Fruit fly (Drosophila melanogaster) whole organism, embryonic: ENCODE data around the gene yellow-e2.

Experiments used
- ATbp ChIP-seq: fragments of 200-800 bp; sonication (Bioruptor generic); optimal IDR thresholded peaks from 2 replicates; lab custom pipeline; 2017; ENCODE audit warnings: missing biosample characterization, mild to moderate bottlenecking, missing genetic modification characterization, missing genetic modification reagents
- Awh ChIP-seq: fragments of 200-800 bp; sonication (Bioruptor generic); IDR thresholded peaks from 2 replicates; pipeline ENCODE4, ENCODE4 v1.3.6; 2022; ENCODE audit warnings: missing biosample characterization, missing genetic modification characterization
- Bdp1 ChIP-seq: fragments of 200-800 bp; sonication (Bioruptor generic); optimal IDR thresholded peaks from 3 replicates; lab custom pipeline; 2016; ENCODE audit warnings: missing biosample characterization, missing genetic modification characterization
- CG11695 ChIP-seq: fragments of 200-800 bp; sonication (Bioruptor generic); IDR thresholded peaks from 3 replicates; pipeline ENCODE4 v1.3.6; 2022; ENCODE audit warnings: missing biosample characterization, missing genetic modification characterization
- CG13123 ChIP-seq: fragments of 200-800 bp; sonication (Bioruptor generic); optimal IDR thresholded peaks from 2 replicates; lab custom pipeline; 2016; ENCODE audit warnings: missing biosample characterization, missing genetic modification characterization
- CG13775 ChIP-seq: fragments of 200-800 bp; sonication (Bioruptor generic); optimal IDR thresholded peaks from 3 replicates; lab custom pipeline; 2017; ENCODE audit warnings: missing biosample characterization, mild to moderate bottlenecking, missing genetic modification characterization
- CG14860 ChIP-seq: fragments of 200-800 bp; sonication (Bioruptor generic); IDR thresholded peaks from 3 replicates; pipeline ENCODE4 v1.3.6; 2022; ENCODE audit warnings: missing biosample characterization, missing genetic modification characterization; ENCODE audit not compliant: partially characterized antibody
- CG1529 ChIP-seq: fragments of 200-800 bp; sonication (Bioruptor generic); optimal IDR thresholded peaks from 3 replicates; lab custom pipeline; 2018; ENCODE audit warnings: missing biosample characterization, missing genetic modification characterization
- CG15696 ChIP-seq: fragments of 200-800 bp; sonication (Bioruptor generic); optimal IDR thresholded peaks from 2 replicates; lab custom pipeline; 2019; ENCODE audit warnings: missing biosample characterization, mild to moderate bottlenecking, missing genetic modification characterization, moderate library complexity
- CG16813 ChIP-seq: fragments of 200-800 bp; sonication (Bioruptor generic); IDR thresholded peaks from 3 replicates; pipeline ENCODE4 v1.3.6; 2022; ENCODE audit warnings: missing biosample characterization, missing genetic modification characterization; ENCODE audit not compliant: partially characterized antibody
- CG3065 ChIP-seq: fragments of 200-800 bp; sonication (Bioruptor generic); optimal IDR thresholded peaks from 2 replicates; lab custom pipeline; 2016; ENCODE audit warnings: missing biosample characterization, missing genetic modification characterization
- CG3163 ChIP-seq: fragments of 200-800 bp; sonication (Bioruptor generic); optimal IDR thresholded peaks from 3 replicates; lab custom pipeline; 2016; ENCODE audit warnings: missing biosample characterization, missing genetic modification characterization
- CG43689 ChIP-seq: fragments of 200-800 bp; sonication (Bioruptor generic); IDR thresholded peaks from 2 replicates; pipeline ENCODE4 v1.3.6; 2022; ENCODE audit warnings: missing biosample characterization, missing genetic modification characterization
- CG4730 ChIP-seq: fragments of 200-800 bp; sonication (Bioruptor generic); IDR thresholded peaks from 2 replicates; pipeline ENCODE4 v1.3.6; 2022; ENCODE audit warnings: missing biosample characterization, missing genetic modification characterization
- CG5180 ChIP-seq: fragments of 200-800 bp; sonication (Bioruptor generic); optimal IDR thresholded peaks from 3 replicates; lab custom pipeline; 2017; ENCODE audit warnings: missing biosample characterization, missing genetic modification characterization, mild to moderate bottlenecking, moderate library complexity, missing genetic modification reagents
- CG7372 ChIP-seq: fragments of 200-800 bp; sonication (Bioruptor generic); IDR thresholded peaks from 2 replicates; pipeline ENCODE4 v1.3.6; 2022; ENCODE audit warnings: missing biosample characterization, missing genetic modification characterization
- CG9437 ChIP-seq: fragments of 200-800 bp; sonication (Bioruptor generic); optimal IDR thresholded peaks from 2 replicates; lab custom pipeline; 2018; ENCODE audit warnings: missing biosample characterization, mild to moderate bottlenecking, missing genetic modification characterization
- CG9876 ChIP-seq: fragments of 200-800 bp; sonication (Bioruptor generic); optimal IDR thresholded peaks from 2 replicates; lab custom pipeline; 2016; ENCODE audit warnings: missing biosample characterization, missing genetic modification characterization
- HLH4C ChIP-seq: fragments of 200-800 bp; sonication (Bioruptor generic); IDR thresholded peaks from 3 replicates; pipeline ENCODE4 v1.3.6; 2022; ENCODE audit warnings: missing biosample characterization, missing genetic modification characterization; ENCODE audit not compliant: partially characterized antibody
- Hr3 ChIP-seq: fragments of 200-800 bp; sonication (Bioruptor generic); optimal IDR thresholded peaks from 3 replicates; lab custom pipeline; 2016; ENCODE audit warnings: missing biosample characterization, missing genetic modification characterization
- Med ChIP-seq: fragments of 200-800 bp; sonication (Bioruptor generic); peaks from one replicate; lab custom pipeline; 2016; ENCODE audit warnings: missing biosample characterization, missing genetic modification characterization, mild to moderate bottlenecking, inconsistent platforms, moderate library complexity
- Meics ChIP-seq: fragments of 200-800 bp; sonication (Bioruptor generic); optimal IDR thresholded peaks from 2 replicates; lab custom pipeline; 2017; ENCODE audit warnings: missing biosample characterization, mild to moderate bottlenecking, missing genetic modification characterization
- Neu2 ChIP-seq: fragments of 200-800 bp; sonication (Bioruptor generic); optimal IDR thresholded peaks from 3 replicates; lab custom pipeline; 2016; ENCODE audit warnings: missing biosample characterization, missing genetic modification characterization, borderline replicate concordance
- Oaz ChIP-seq: fragments of 200-800 bp; sonication (Bioruptor generic); IDR thresholded peaks from 2 replicates; pipeline ENCODE4 v1.3.6; 2022; ENCODE audit warnings: missing biosample characterization, missing genetic modification characterization
- Sin3A ChIP-seq: fragments of >200 bp; optimal IDR thresholded peaks from 2 replicates; lab custom pipeline; 2018
- aop ChIP-seq: fragments of 200-800 bp; sonication (Bioruptor generic); IDR thresholded peaks from 2 replicates; pipeline ENCODE4 v1.3.6; 2022; ENCODE audit warnings: missing biosample characterization, missing genetic modification characterization
- bigmax ChIP-seq: fragments of 200-800 bp; sonication (Bioruptor generic); optimal IDR thresholded peaks from 2 replicates; lab custom pipeline; 2018; ENCODE audit warnings: missing biosample characterization, mild to moderate bottlenecking, missing genetic modification characterization
- caup ChIP-seq: fragments of 200-800 bp; sonication (Bioruptor generic); optimal IDR thresholded peaks from 3 replicates; lab custom pipeline; 2017; ENCODE audit warnings: missing biosample characterization, mild to moderate bottlenecking, missing genetic modification characterization, moderate library complexity; ENCODE audit not compliant: severe bottlenecking
- eve ChIP-seq, 2 experiments: fragments of >200 bp; optimal IDR thresholded peaks; 2 replicates each; lab custom pipeline; 2017; ENCODE audit warnings: missing biosample characterization in 2 of 2, missing genetic modification characterization in 2 of 2
- exex ChIP-seq: fragments of 200-800 bp; sonication (Bioruptor generic); optimal IDR thresholded peaks from 4 replicates; lab custom pipeline; 2018; ENCODE audit warnings: missing biosample characterization, mild to moderate bottlenecking, missing genetic modification characterization, moderate library complexity
- fru ChIP-seq: fragments of >200 bp; optimal IDR thresholded peaks from 2 replicates; lab custom pipeline; 2017
- her ChIP-seq: fragments of 200-800 bp; sonication (Bioruptor generic); optimal IDR thresholded peaks from 2 replicates; lab custom pipeline; 2016; ENCODE audit warnings: missing biosample characterization, missing genetic modification characterization
- nau ChIP-seq: fragments of 200-800 bp; sonication (Bioruptor generic); optimal IDR thresholded peaks from 3 replicates; lab custom pipeline; 2017; ENCODE audit warnings: missing biosample characterization, mild to moderate bottlenecking, missing genetic modification characterization, missing genetic modification reagents
- pan ChIP-seq, 4 experiments: fragments of >200 bp in 3 of 4; fragments of 200-800 bp in 1 of 4; sonication (Bioruptor generic) in 1 of 4; optimal IDR thresholded peaks in 3 of 4; IDR thresholded peaks in 1 of 4; 2 replicates each; pipeline versions ENCODE4 v1.3.6 to Lab custom; 2017 to 2022; ENCODE audit warnings: missing biosample characterization in 2 of 4, missing genetic modification characterization in 2 of 4, mixed read lengths in 1 of 4
- peb ChIP-seq: fragments of 200-800 bp; sonication (Bioruptor generic); IDR thresholded peaks from 2 replicates; pipeline ENCODE4 v1.3.6; 2022; ENCODE audit warnings: missing biosample characterization, missing genetic modification characterization
- prd ChIP-seq, 3 experiments: fragments of >200 bp in 2 of 3; fragments of 200-800 bp in 1 of 3; sonication (Bioruptor generic) in 1 of 3; optimal IDR thresholded peaks in 2 of 3; IDR thresholded peaks in 1 of 3; 2 replicates in 2 of 3; 3 replicates in 1 of 3; pipeline versions ENCODE4 v1.3.6 to Lab custom; 2017 to 2022; ENCODE audit warnings: missing biosample characterization in 1 of 3, missing genetic modification characterization in 1 of 3
- sens ChIP-seq: fragments of 200-800 bp; sonication (Bioruptor generic); peaks from one replicate; lab custom pipeline; 2016; ENCODE audit warnings: missing biosample characterization, missing genetic modification characterization
- tx ChIP-seq: fragments of 200-800 bp; sonication (Bioruptor generic); optimal IDR thresholded peaks from 2 replicates; lab custom pipeline; 2016; ENCODE audit warnings: missing biosample characterization, missing genetic modification characterization
- vfl ChIP-seq: fragments of 200-800 bp; sonication (Bioruptor generic); optimal IDR thresholded peaks from 2 replicates; lab custom pipeline; 2016; ENCODE audit warnings: missing biosample characterization, missing genetic modification characterization

Gene yellow-e2

dm6 chr3R:13364175-13365174 lies 42.3 kb downstream of the yellow-e2 start, which contains the start of gene Dic1 (continued):
- TF ChIP-seq CG5180 (GFP tag; lab: Kevin White, UChicago) (peak; percentile 92), Bdp1 (GFP tag; lab: Kevin White, UChicago) (peak; percentile 85), CG15696 (tag; lab: Kevin White, UChicago) (peak; percentile 93), caup (GFP tag; lab: Kevin White, UChicago) (peak; percentile 97), CG16813 (GFP tag; lab: Robert Waterston, UW) (no peak), Meics (GFP tag; lab: Kevin White, UChicago) (peak; percentile 98), CG43689 (GFP tag; lab: Robert Waterston, UW) (peak; percentile 70; the same call in 1 of the 2 replicates), peb (GFP tag; lab: Robert Waterston, UW) (no peak; the same call in 1 of the 2 replicates)
- TF ChIP-seq, all 482 proteins: peak for 437

dm6 chr3R:13363347-13363994 lies 43.3 kb downstream of the yellow-e2 start:
- TF ChIP-seq HLH4C (GFP tag; lab: Robert Waterston, UW), result 0 out of 3 replicates have a peak, but pooled peaks have one; percentile 44
- peak; percentile 23 for TF ChIP-seq Med (GFP tag; lab: Kevin White, UChicago)
- no peak for TF ChIP-seq CG11695 (GFP tag; lab: Robert Waterston, UW)
- TF ChIP-seq Bdp1 (GFP tag; lab: Kevin White, UChicago), result peak; percentile 96
- peak in 1 of 2 experiments; percentile 80 for TF ChIP-seq eve (GFP tag; optimal IDR thresholded peaks at IDR 0.05; lab: Kevin White, UChicago)
- TF ChIP-seq Hr3 (GFP tag; lab: Kevin White, UChicago), result no peak
- TF ChIP-seq ATbp (GFP tag; lab: Kevin White, UChicago), result no peak

DNA sequence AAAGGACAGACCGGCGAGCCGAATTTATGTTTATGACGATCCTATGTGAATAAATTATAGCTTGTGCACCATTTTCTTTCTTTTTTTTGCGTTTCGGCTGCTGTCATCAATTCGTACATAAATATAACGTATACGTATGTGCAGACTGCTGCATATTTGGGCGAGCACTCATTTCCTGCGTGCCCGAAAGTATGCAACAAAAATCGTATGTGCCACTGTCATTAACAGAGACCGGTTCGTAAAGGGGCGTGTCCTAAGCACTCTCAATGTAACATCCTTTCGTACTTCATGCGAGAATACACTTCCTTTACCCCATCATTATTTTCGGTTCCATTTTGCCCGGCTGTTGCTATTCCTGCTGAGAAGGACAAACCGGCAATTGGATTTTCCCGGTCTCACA lies 46.7 kb downstream of the yellow-e2 start:
- no peak for TF ChIP-seq Sin3A
- TF ChIP-seq exex (tag; lab: Kevin White, UChicago), result no peak
- TF ChIP-seq prd (optimal IDR thresholded peaks at IDR 0.05; lab: Kevin White, UChicago), result no peak
- no peak for TF ChIP-seq prd (GFP tag; IDR thresholded peaks at IDR 0.05; lab: Robert Waterston, UW)
- TF ChIP-seq her, result no peak
- TF ChIP-seq CG9876, result no peak
- TF ChIP-seq CG4730, result no peak
- no peak for TF ChIP-seq fru (lab: Kevin White, UChicago)
- TF ChIP-seq Oaz (GFP tag; lab: Robert Waterston, UW), result no peak
- TF ChIP-seq vfl, result no peak
- TF ChIP-seq CG13775, result no peak
- TF ChIP-seq CG1529 (GFP tag; lab: Kevin White, UChicago), result no peak
- no peak for TF ChIP-seq Awh (GFP tag; lab: Robert Waterston, UW)
- TF ChIP-seq Med (GFP tag; lab: Kevin White, UChicago), result peak; percentile 61
- TF ChIP-seq CG7372, result peak; percentile 60; the same call in 1 of the 2 replicates
- TF ChIP-seq CG13123 (GFP tag; lab: Kevin White, UChicago), result no peak
- no peak for TF ChIP-seq CG3163 (GFP tag; lab: Kevin White, UChicago)
- no peak for TF ChIP-seq bigmax (GFP tag; lab: Kevin White, UChicago)
- no peak for TF ChIP-seq nau (GFP tag; lab: Kevin White, UChicago)
- TF ChIP-seq Neu2, result no peak
- TF ChIP-seq CG14860 (GFP tag; lab: Robert Waterston, UW), result no peak
- TF ChIP-seq tx (GFP tag; lab: Kevin White, UChicago), result no peak
- TF ChIP-seq pan (optimal IDR thresholded peaks at IDR 0.05; lab: Kevin White, UChicago), result no peak
- no peak for TF ChIP-seq pan (GFP tag; optimal IDR thresholded peaks at IDR 0.05 in 1 of 2, IDR thresholded peaks at IDR 0.05 in 1 of 2)
- TF ChIP-seq CG3065 (GFP tag; lab: Kevin White, UChicago), result peak; percentile 30
- TF ChIP-seq sens (GFP tag; lab: Kevin White, UChicago), result peak; percentile 51
- TF ChIP-seq aop, result no peak
- peak; percentile 20 for TF ChIP-seq CG9437 (GFP tag; lab: Kevin White, UChicago)
